Worm (Caenorhabditis elegans) whole organism, late embryonic: ENCODE data around the gene Y45G5AM.5.

Source experiments
- ceh-19 ChIP-seq: fragments of 200-800 bp; sonication (Bioruptor generic); optimal IDR thresholded peaks from 2 replicates; lab custom pipeline; 2018; ENCODE audit warnings: mild to moderate bottlenecking, missing genetic modification characterization, missing compliant biosample characterization
- ceh-30 ChIP-seq: fragments of 150-350 bp; optimal IDR thresholded peaks from 2 replicates; lab custom pipeline; 2014; ENCODE audit warnings: missing biosample characterization, missing genetic modification characterization
- dve-1 ChIP-seq: sonication (generic microtip); optimal IDR thresholded peaks from 2 replicates; lab custom pipeline; 2017; ENCODE audit warnings: antibody characterized with exemption, mild to moderate bottlenecking, missing genetic modification characterization, missing compliant biosample characterization
- fax-1 ChIP-seq: sonication (generic microtip); optimal IDR thresholded peaks from 2 replicates; lab custom pipeline; 2016; ENCODE audit warnings: missing genotype, missing genetic modification characterization, missing compliant biosample characterization
- hlh-13 ChIP-seq: fragments of 200-800 bp; sonication (Bioruptor generic); optimal IDR thresholded peaks from 2 replicates; lab custom pipeline; 2018; ENCODE audit warnings: mild to moderate bottlenecking, missing genetic modification characterization, missing compliant biosample characterization
- nfya-1 ChIP-seq: sonication (generic microtip); optimal IDR thresholded peaks from 2 replicates; lab custom pipeline; 2017; ENCODE audit warnings: missing genetic modification characterization, mild to moderate bottlenecking, missing compliant biosample characterization, antibody characterized with exemption, moderate library complexity
- nhr-11 ChIP-seq: fragments of 150-350 bp; optimal IDR thresholded peaks from 2 replicates; lab custom pipeline; 2014; ENCODE audit warnings: missing biosample characterization, missing genetic modification characterization
- pat-9 ChIP-seq: fragments of 200-800 bp; sonication (Bioruptor generic); optimal IDR thresholded peaks from 2 replicates; lab custom pipeline; 2018; ENCODE audit warnings: mild to moderate bottlenecking, missing genetic modification characterization, moderate library complexity, missing compliant biosample characterization
- pha-4 ChIP-seq: fragments of 150-350 bp; optimal IDR thresholded peaks from 2 replicates; lab custom pipeline; 2018; ENCODE audit warnings: missing biosample characterization, missing genetic modification reagents, missing genetic modification characterization
- sox-2 ChIP-seq: fragments of 200-800 bp; sonication (Bioruptor generic); IDR thresholded peaks from 2 replicates; pipeline ENCODE4 v1.3.6; 2022; ENCODE audit warnings: missing genetic modification reagents, missing genetic modification characterization, missing compliant biosample characterization
- tbx-2 ChIP-seq: sonication (generic microtip); optimal IDR thresholded peaks from 2 replicates; lab custom pipeline; 2016; ENCODE audit warnings: missing genetic modification characterization, missing compliant biosample characterization
- ttx-3 ChIP-seq: sonication (generic microtip); optimal IDR thresholded peaks from 2 replicates; lab custom pipeline; 2016; ENCODE audit warnings: missing genetic modification reagents, missing genetic modification characterization, missing compliant biosample characterization
- ztf-16 ChIP-seq: sonication (generic microtip); optimal IDR thresholded peaks from 2 replicates; lab custom pipeline; 2017; ENCODE audit warnings: missing genetic modification characterization, missing compliant biosample characterization

DNA sequence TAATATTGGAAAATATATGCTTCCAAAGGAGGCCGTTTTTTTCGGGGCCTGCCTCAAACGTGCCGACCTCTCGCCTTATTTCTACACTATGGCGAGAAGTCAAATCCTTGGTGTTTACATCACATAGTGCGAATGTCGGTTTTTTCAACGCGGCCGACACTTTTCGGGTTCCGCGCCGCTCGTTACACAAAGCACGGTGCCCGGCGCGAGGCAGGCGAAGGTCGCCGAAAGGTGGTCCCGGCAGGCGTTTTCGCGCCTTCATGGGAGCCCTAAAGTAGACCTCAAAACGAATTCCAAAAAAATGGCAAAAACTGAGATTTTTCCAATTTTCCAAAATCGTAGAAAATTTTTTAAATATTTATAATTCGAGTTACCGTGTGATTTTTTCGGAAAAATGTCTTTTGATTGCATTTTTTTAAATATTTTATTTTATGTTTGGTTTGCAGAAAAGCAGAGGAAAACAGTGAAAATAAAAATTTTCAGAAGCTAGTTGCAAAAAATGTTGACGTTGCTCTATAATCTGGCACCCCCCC, 34.6 kb upstream of the Y45G5AM.5 start, which contains the start of gene T05B4.12:
- TF ChIP-seq ttx-3 (tag; lab: Kevin White, UChicago) (no peak), pat-9 (tag; lab: Kevin White, UChicago) (no peak), sox-2 (GFP tag; lab: Robert Waterston, UW) (no peak), hlh-13 (GFP tag; lab: Kevin White, UChicago) (no peak), ceh-30 (tag; lab: Kevin White, UChicago) (no peak), pha-4 (tag; lab: Kevin White, UChicago) (no peak), ztf-16 (tag; lab: Kevin White, UChicago) (no peak), nhr-11 (no peak), ceh-19 (no peak), tbx-2 (tag; lab: Kevin White, UChicago) (no peak), fax-1 (tag; lab: Kevin White, UChicago) (no peak), dve-1 (tag; lab: Kevin White, UChicago) (no peak), nfya-1 (no peak)
